Worm (Caenorhabditis elegans) whole organism, L1 larva: ENCODE measurements around the gene str-180.

Experiments
- C34B4.2 ChIP-seq: sonication (generic microtip); optimal IDR thresholded peaks from 2 replicates; lab custom pipeline; 2017; ENCODE audit warnings: mild to moderate bottlenecking, missing genetic modification characterization, missing compliant biosample characterization
- aha-1 ChIP-seq: fragments of 150-350 bp; optimal IDR thresholded peaks from 2 replicates; lab custom pipeline; 2014; ENCODE audit warnings: missing biosample characterization, missing genetic modification characterization
- ceh-82 ChIP-seq, 3 experiments: fragments of 150-350 bp in 1 of 3; sonication (generic microtip) in 2 of 3; optimal IDR thresholded peaks; 2 replicates each; lab custom pipeline; 2014 to 2017; ENCODE audit warnings: missing biosample characterization in 3 of 3, missing genetic modification characterization in 3 of 3
- elt-3 ChIP-seq, 6 experiments: fragments of 150-350 bp in 1 of 6; sonication (generic microtip); optimal IDR thresholded peaks; 2 replicates each; lab custom pipeline; 2017 to 2018; ENCODE audit warnings: missing biosample characterization in 6 of 6, missing genetic modification characterization in 6 of 6, inconsistent platforms in 1 of 6
- fos-1 ChIP-seq: fragments of 150-350 bp; optimal IDR thresholded peaks from 2 replicates; lab custom pipeline; 2014; ENCODE audit warnings: missing biosample characterization, missing genetic modification characterization
- jun-1 ChIP-seq: fragments of 150-350 bp; optimal IDR thresholded peaks from 2 replicates; lab custom pipeline; 2014; ENCODE audit warnings: missing biosample characterization, missing genetic modification reagents, missing genetic modification characterization
- lsy-2 ChIP-seq, 2 experiments: fragments of 150-350 bp; optimal IDR thresholded peaks; 2 replicates each; lab custom pipeline; 2014; ENCODE audit warnings: missing biosample characterization in 2 of 2, missing genetic modification characterization in 2 of 2
- mep-1 ChIP-seq: fragments of 150-350 bp; optimal IDR thresholded peaks from 2 replicates; lab custom pipeline; 2014; ENCODE audit warnings: missing biosample characterization, missing genetic modification characterization
- nhr-76 ChIP-seq: sonication (generic microtip); optimal IDR thresholded peaks from 2 replicates; lab custom pipeline; 2017; ENCODE audit warnings: missing biosample characterization, missing genetic modification characterization
- pag-3 ChIP-seq: sonication (generic microtip); optimal IDR thresholded peaks from 2 replicates; lab custom pipeline; 2017; ENCODE audit warnings: missing genetic modification characterization, mild to moderate bottlenecking, missing compliant biosample characterization, antibody characterized with exemption, borderline replicate concordance; ENCODE audit not compliant: insufficient read depth
- unc-62 ChIP-seq: fragments of 150-350 bp; optimal IDR thresholded peaks from 2 replicates; lab custom pipeline; 2014; ENCODE audit warnings: missing biosample characterization, missing genetic modification reagents, missing genetic modification characterization
- xbp-1 ChIP-seq: sonication (generic microtip); optimal IDR thresholded peaks from 2 replicates; lab custom pipeline; 2016; ENCODE audit warnings: missing genetic modification characterization, missing compliant biosample characterization
- zag-1 ChIP-seq: fragments of 150-350 bp; optimal IDR thresholded peaks from 2 replicates; lab custom pipeline; 2014; ENCODE audit warnings: missing biosample characterization, missing genetic modification characterization

- no peak for TF ChIP-seq zag-1 (tag; lab: Kevin White, UChicago)
- no peak for TF ChIP-seq unc-62 (GFP tag; lab: Kevin White, UChicago)
- no peak for TF ChIP-seq elt-3 (tag; optimal IDR thresholded peaks at IDR 0.05; lab: Kevin White, UChicago)
- no peak for TF ChIP-seq C34B4.2 (tag; lab: Kevin White, UChicago)
- no peak for TF ChIP-seq pag-3 (tag; lab: Kevin White, UChicago)
- no peak for TF ChIP-seq xbp-1 (tag; lab: Kevin White, UChicago)
- TF ChIP-seq nhr-76 (tag; lab: Kevin White, UChicago) = no peak
- TF ChIP-seq lsy-2 (tag; optimal IDR thresholded peaks at IDR 0.05; lab: Kevin White, UChicago) = no peak
- no peak for TF ChIP-seq aha-1 (tag; lab: Kevin White, UChicago)
- TF ChIP-seq jun-1 (tag; lab: Kevin White, UChicago) = no peak
- no peak for TF ChIP-seq mep-1 (tag; lab: Kevin White, UChicago)
- no peak for TF ChIP-seq ceh-82 (tag; optimal IDR thresholded peaks at IDR 0.05; lab: Kevin White, UChicago)
- no peak for TF ChIP-seq fos-1 (tag; lab: Kevin White, UChicago)
Observed at ce11 chrV:6699833-6700232, 31.2 kb upstream of the str-180 start.
